Worm (Caenorhabditis elegans) whole organism, young adult: Measurements from ENCODE around the gene T28A8.6.

ENCODE experiments used
- B0019.2 ChIP-seq: fragments of 200-800 bp; sonication (Bioruptor generic); conservative IDR thresholded peaks from 2 replicates; pipeline ENCODE4 v1.3.6; 2022; ENCODE audit warnings: missing genetic modification reagents, missing genetic modification characterization, missing compliant biosample characterization
- B0336.3 ChIP-seq: fragments of 200-800 bp; sonication (Bioruptor generic); IDR thresholded peaks from 2 replicates; pipeline ENCODE4 v1.3.6; 2022; ENCODE audit warnings: missing genetic modification characterization, missing compliant biosample characterization
- F57A8.1 ChIP-seq: fragments of 200-800 bp; sonication (Bioruptor generic); optimal IDR thresholded peaks from 2 replicates; lab custom pipeline; 2018; ENCODE audit warnings: mild to moderate bottlenecking, missing genetic modification characterization, moderate library complexity, missing compliant biosample characterization
- F57C9.4 ChIP-seq: sonication (generic microtip); optimal IDR thresholded peaks from 2 replicates; lab custom pipeline; 2017; ENCODE audit warnings: mild to moderate bottlenecking, missing genetic modification characterization, missing compliant biosample characterization
- Y53G8AR.9 ChIP-seq: fragments of 200-800 bp; sonication (Bioruptor generic); conservative IDR thresholded peaks from 2 replicates; pipeline ENCODE4 v1.3.6; 2022; ENCODE audit warnings: missing genetic modification reagents, missing genetic modification characterization, missing compliant biosample characterization
- Y56A3A.18 ChIP-seq: fragments of 200-800 bp; sonication (Bioruptor generic); IDR thresholded peaks from 2 replicates; pipeline ENCODE4 v1.3.6; 2022; ENCODE audit warnings: missing genetic modification reagents, missing genetic modification characterization, missing compliant biosample characterization
- Y95B8A.8 ChIP-seq: fragments of 200-800 bp; sonication (Bioruptor generic); IDR thresholded peaks from 2 replicates; pipeline ENCODE4 v1.3.6; 2022; ENCODE audit warnings: missing genetic modification reagents, missing genetic modification characterization, missing compliant biosample characterization
- ZK185.1 ChIP-seq: sonication (generic microtip); optimal IDR thresholded peaks from 2 replicates; lab custom pipeline; 2016; ENCODE audit warnings: mild to moderate bottlenecking, missing genetic modification characterization, missing compliant biosample characterization; ENCODE audit not compliant: poor library complexity, severe bottlenecking
- ama-1 ChIP-seq, 3 experiments: fragments of 150-350 bp in 1 of 3; sonication (generic microtip) in 2 of 3; optimal IDR thresholded peaks; 2 replicates each; lab custom pipeline; 2014 to 2018; ENCODE audit warnings: missing biosample characterization in 2 of 3, missing genetic modification characterization in 2 of 3, missing genetic modification reagents in 2 of 3
- aptf-3 ChIP-seq: fragments of 200-800 bp; sonication (Bioruptor generic); IDR thresholded peaks from 2 replicates; pipeline ENCODE4 v1.3.6; 2022; ENCODE audit warnings: missing genetic modification characterization, missing compliant biosample characterization
- atf-7 ChIP-seq: sonication (generic microtip); optimal IDR thresholded peaks from 2 replicates; lab custom pipeline; 2017; ENCODE audit warnings: mild to moderate bottlenecking, missing genetic modification characterization, missing compliant biosample characterization
- bed-1 ChIP-seq: fragments of 200-800 bp; sonication (Bioruptor generic); IDR thresholded peaks from 2 replicates; pipeline ENCODE4 v1.3.6; 2022; ENCODE audit warnings: missing genetic modification reagents, missing genetic modification characterization, missing compliant biosample characterization
- cebp-1 ChIP-seq, 2 experiments: fragments of 200-800 bp in 1 of 2; sonication (Bioruptor generic) in 1 of 2; sonication (generic microtip) in 1 of 2; IDR thresholded peaks in 1 of 2; optimal IDR thresholded peaks in 1 of 2; 2 replicates each; pipeline versions ENCODE4 v1.3.6 to Lab custom; 2017 to 2022; ENCODE audit warnings: missing compliant biosample characterization in 2 of 2, missing genetic modification characterization in 2 of 2, mild to moderate bottlenecking in 1 of 2, missing genetic modification reagents in 1 of 2, moderate library complexity in 1 of 2
- ceh-58 ChIP-seq: fragments of 200-800 bp; sonication (Bioruptor generic); IDR thresholded peaks from 2 replicates; pipeline ENCODE4 v1.3.6; 2022; ENCODE audit warnings: missing genetic modification characterization, missing compliant biosample characterization
- ceh-79 ChIP-seq: sonication (generic microtip); optimal IDR thresholded peaks from 2 replicates; lab custom pipeline; 2017; ENCODE audit warnings: mild to moderate bottlenecking, missing genetic modification characterization, missing compliant biosample characterization
- dox-1 ChIP-seq: fragments of 200-800 bp; sonication (Bioruptor generic); IDR thresholded peaks from 2 replicates; pipeline ENCODE4 v1.3.6; 2022; ENCODE audit warnings: missing genetic modification reagents, missing genetic modification characterization, missing compliant biosample characterization
- dpl-1 ChIP-seq: fragments of 150-350 bp; optimal IDR thresholded peaks from 2 replicates; lab custom pipeline; 2014; ENCODE audit warnings: missing biosample characterization, missing genetic modification reagents, missing genetic modification characterization
- egrh-3 ChIP-seq: fragments of 200-800 bp; sonication (Bioruptor generic); IDR thresholded peaks from 2 replicates; pipeline ENCODE4 v1.3.6; 2022; ENCODE audit warnings: missing genetic modification reagents, missing genetic modification characterization, missing compliant biosample characterization
- ekl-4 ChIP-seq: fragments of 200-800 bp; sonication (Bioruptor generic); IDR thresholded peaks from 2 replicates; pipeline ENCODE4 v1.3.6; 2022; ENCODE audit warnings: missing genetic modification reagents, missing genetic modification characterization, missing compliant biosample characterization
- him-1 ChIP-seq: sonication (generic microtip); optimal IDR thresholded peaks from 2 replicates; lab custom pipeline; 2016; ENCODE audit warnings: missing genotype, missing genetic modification reagents, missing genetic modification characterization, missing compliant biosample characterization
- hlh-12 ChIP-seq: sonication (generic microtip); optimal IDR thresholded peaks from 2 replicates; lab custom pipeline; 2016; ENCODE audit warnings: missing genetic modification characterization, missing compliant biosample characterization
- hrde-1 ChIP-seq: sonication (generic microtip); optimal IDR thresholded peaks from 2 replicates; lab custom pipeline; 2016; ENCODE audit warnings: missing genetic modification characterization, mild to moderate bottlenecking, missing compliant biosample characterization, moderate library complexity, missing genotype, missing genetic modification reagents, borderline replicate concordance
- hsf-1 ChIP-seq: fragments of 200-800 bp; sonication (Bioruptor generic); IDR thresholded peaks from 2 replicates; pipeline ENCODE4 v1.3.6; 2022; ENCODE audit warnings: missing genetic modification reagents, missing genetic modification characterization, missing compliant biosample characterization
- let-607 ChIP-seq, 2 experiments: fragments of 200-800 bp in 1 of 2; sonication (Bioruptor generic) in 1 of 2; sonication (generic microtip) in 1 of 2; optimal IDR thresholded peaks; 2 replicates each; lab custom pipeline; 2016 to 2018; ENCODE audit warnings: mild to moderate bottlenecking in 2 of 2, missing compliant biosample characterization in 2 of 2, missing genetic modification characterization in 2 of 2, moderate library complexity in 2 of 2, missing genotype in 1 of 2
- madf-10 ChIP-seq: sonication (generic microtip); optimal IDR thresholded peaks from 2 replicates; lab custom pipeline; 2016; ENCODE audit warnings: mild to moderate bottlenecking, missing genetic modification characterization, missing compliant biosample characterization
- madf-8 ChIP-seq: fragments of 200-800 bp; sonication (Bioruptor generic); conservative IDR thresholded peaks from 2 replicates; pipeline ENCODE4 v1.3.6; 2022; ENCODE audit warnings: missing genetic modification reagents, missing genetic modification characterization, missing compliant biosample characterization
- mcd-1 ChIP-seq: fragments of 200-800 bp; sonication (Bioruptor generic); IDR thresholded peaks from 2 replicates; pipeline ENCODE4 v1.3.6; 2022; ENCODE audit warnings: missing genetic modification reagents, missing genetic modification characterization, missing compliant biosample characterization
- nfya-2 ChIP-seq: fragments of 200-800 bp; sonication (Bioruptor generic); IDR thresholded peaks from 2 replicates; pipeline ENCODE4 v1.3.6; 2022; ENCODE audit warnings: missing genetic modification reagents, missing genetic modification characterization, missing compliant biosample characterization
- nfyb-1 ChIP-seq: fragments of 200-800 bp; sonication (Bioruptor generic); IDR thresholded peaks from 2 replicates; pipeline ENCODE4 v1.3.6; 2022; ENCODE audit warnings: missing genetic modification reagents, missing genetic modification characterization, missing compliant biosample characterization
- nhr-120 ChIP-seq: fragments of 200-800 bp; sonication (Bioruptor generic); IDR thresholded peaks from 2 replicates; pipeline ENCODE4 v1.3.6; 2022; ENCODE audit warnings: missing genetic modification characterization, missing compliant biosample characterization
- nhr-27 ChIP-seq: fragments of 200-800 bp; sonication (Bioruptor generic); optimal IDR thresholded peaks from 2 replicates; lab custom pipeline; 2018; ENCODE audit warnings: mild to moderate bottlenecking, missing genetic modification characterization, moderate library complexity, missing compliant biosample characterization
- pbrm-1 ChIP-seq: fragments of 200-800 bp; sonication (Bioruptor generic); IDR thresholded peaks from 2 replicates; pipeline ENCODE4 v1.3.6; 2022; ENCODE audit warnings: missing genetic modification reagents, missing genetic modification characterization, missing compliant biosample characterization
- rcor-1 ChIP-seq: fragments of 200-800 bp; sonication (Bioruptor generic); IDR thresholded peaks from 2 replicates; pipeline ENCODE4 v1.3.6; 2022; ENCODE audit warnings: missing genetic modification reagents, missing genetic modification characterization, missing compliant biosample characterization
- repo-1 ChIP-seq: sonication (generic microtip); optimal IDR thresholded peaks from 2 replicates; lab custom pipeline; 2017; ENCODE audit warnings: mild to moderate bottlenecking, missing genetic modification characterization, missing compliant biosample characterization
- sea-2 ChIP-seq: fragments of 200-800 bp; sonication (Bioruptor generic); IDR thresholded peaks from 2 replicates; pipeline ENCODE4 v1.3.6; 2022; ENCODE audit warnings: missing genetic modification characterization, missing compliant biosample characterization
- snpc-3.4 ChIP-seq: sonication (generic microtip); optimal IDR thresholded peaks from 2 replicates; lab custom pipeline; 2017; ENCODE audit warnings: missing genetic modification characterization, mild to moderate bottlenecking, missing compliant biosample characterization, antibody characterized with exemption, moderate library complexity, missing genotype, missing genetic modification reagents
- tbp1 ChIP-seq: fragments of 200-800 bp; sonication (Bioruptor generic); optimal IDR thresholded peaks from 2 replicates; lab custom pipeline; 2018; ENCODE audit warnings: mild to moderate bottlenecking, missing genetic modification characterization, missing compliant biosample characterization
- unc-130 ChIP-seq: sonication (generic microtip); optimal IDR thresholded peaks from 2 replicates; lab custom pipeline; 2016; ENCODE audit warnings: missing genetic modification reagents, missing genetic modification characterization, missing compliant biosample characterization
- zim-3 ChIP-seq: sonication (generic microtip); optimal IDR thresholded peaks from 2 replicates; lab custom pipeline; 2017; ENCODE audit warnings: mild to moderate bottlenecking, missing genetic modification characterization, moderate library complexity, missing compliant biosample characterization
- ztf-25 ChIP-seq: fragments of 200-800 bp; sonication (Bioruptor generic); IDR thresholded peaks from 2 replicates; pipeline ENCODE4 v1.3.6; 2022; ENCODE audit warnings: missing genetic modification reagents, missing genetic modification characterization, missing compliant biosample characterization
- ztf-26 ChIP-seq: sonication (generic microtip); optimal IDR thresholded peaks from 2 replicates; lab custom pipeline; 2017; ENCODE audit warnings: missing genetic modification characterization, missing compliant biosample characterization
- ztf-3 ChIP-seq: fragments of 200-800 bp; sonication (Bioruptor generic); optimal IDR thresholded peaks from 2 replicates; lab custom pipeline; 2018; ENCODE audit warnings: mild to moderate bottlenecking, missing genetic modification characterization, missing compliant biosample characterization

The T28A8.6 gene

DNA sequence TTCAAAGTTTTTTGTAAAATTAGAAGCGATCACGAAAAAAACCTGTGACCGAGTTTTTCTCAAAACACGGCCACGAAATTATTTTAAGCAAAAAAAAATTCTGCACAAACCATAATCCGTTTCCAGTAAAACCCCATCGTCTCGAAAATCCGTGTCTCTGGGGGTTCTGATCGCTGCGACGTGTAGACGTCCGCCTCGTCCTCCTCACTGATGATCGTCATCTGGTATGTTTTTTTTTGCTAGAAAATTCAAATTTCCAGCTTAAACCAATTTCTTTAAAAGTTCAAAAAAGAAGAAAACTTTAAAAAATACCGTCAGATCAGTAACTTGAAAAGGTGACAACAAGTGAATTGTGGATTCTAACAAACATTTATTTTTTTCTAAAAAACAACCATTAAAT, 47.5 kb downstream of the T28A8.6 start, which contains the start of gene Y76A2B.4:
Gene Y76A2B.4, minus strand, starts transcription at position 241 of the 400 bp plus-strand sequence.
- TF ChIP-seq sea-2 (no peak), hrde-1 (tag; lab: Kevin White, UChicago) (no peak), B0336.3 (GFP tag; lab: Robert Waterston, UW) (peak; percentile 48; the same call in 1 of the 2 replicates), nhr-120 (GFP tag; lab: Robert Waterston, UW) (no peak), ztf-25 (GFP tag; lab: Robert Waterston, UW) (0 out of 2 replicates have a peak, but pooled peaks have one; percentile 47), hsf-1 (GFP tag; lab: Robert Waterston, UW) (no peak), repo-1 (tag; lab: Kevin White, UChicago) (peak; percentile 57), Y53G8AR.9 (GFP tag; lab: Robert Waterston, UW) (peak; percentile 79; the same call in 1 of the 2 replicates), aptf-3 (no peak), rcor-1 (GFP tag; lab: Robert Waterston, UW) (no peak), dox-1 (0 out of 2 replicates have a peak, but pooled peaks have one; percentile 8), ztf-26 (tag; lab: Kevin White, UChicago) (peak; percentile 1), Y95B8A.8 (GFP tag; lab: Robert Waterston, UW) (no peak), ceh-58 (GFP tag; lab: Robert Waterston, UW) (no peak), egrh-3 (no peak), nfyb-1 (GFP tag; lab: Robert Waterston, UW) (peak; percentile 64), atf-7 (tag; lab: Kevin White, UChicago) (peak; percentile 22), pbrm-1 (GFP tag; lab: Robert Waterston, UW) (0 out of 2 replicates have a peak, but pooled peaks have one; percentile 18), snpc-3.4 (tag; lab: Kevin White, UChicago) (no peak), cebp-1 (GFP tag; IDR thresholded peaks at IDR 0.05; lab: Robert Waterston, UW) (no peak), cebp-1 (tag; optimal IDR thresholded peaks at IDR 0.05; lab: Kevin White, UChicago) (peak; percentile 8), hlh-12 (no peak), F57A8.1 (no peak), F57C9.4 (no peak), unc-130 (no peak), ZK185.1 (tag; lab: Kevin White, UChicago) (peak; percentile 10), zim-3 (tag; lab: Kevin White, UChicago) (peak; percentile 18), mcd-1 (GFP tag; lab: Robert Waterston, UW) (no peak), B0019.2 (GFP tag; lab: Robert Waterston, UW) (no peak), nfya-2 (GFP tag; lab: Robert Waterston, UW) (no peak), madf-10 (tag; lab: Kevin White, UChicago) (no peak), him-1 (no peak), ama-1 (optimal IDR thresholded peaks at IDR 0.05; lab: Kevin White, UChicago) (peak; percentile 13), ama-1 (GFP tag; optimal IDR thresholded peaks at IDR 0.05; lab: Kevin White, UChicago) (no peak), Y56A3A.18 (peak; percentile 32; the same call in 1 of the 2 replicates), ekl-4 (GFP tag; lab: Robert Waterston, UW) (peak; percentile 55; the same call in 1 of the 2 replicates), ztf-3 (peak; percentile 41), madf-8 (GFP tag; lab: Robert Waterston, UW) (no peak), ceh-79 (tag; lab: Kevin White, UChicago) (no peak), let-607 (tag; optimal IDR thresholded peaks at IDR 0.05; lab: Kevin White, UChicago) (peak in 1 of 2 experiments; percentile 23), tbp1 (no peak), dpl-1 (GFP tag; lab: Kevin White, UChicago) (no peak), bed-1 (GFP tag; lab: Robert Waterston, UW) (no peak), nhr-27 (tag; lab: Kevin White, UChicago) (no peak)
